Worm (Caenorhabditis elegans) whole organism, L4 larva: ENCODE data around the gene lim-8.

Experiments
- ZK546.5 ChIP-seq, 2 experiments: sonication (generic microtip); optimal IDR thresholded peaks; 2 replicates each; lab custom pipeline; 2017; ENCODE audit warnings: missing biosample characterization in 2 of 2, missing genetic modification characterization in 2 of 2
- ceh-20 ChIP-seq: fragments of 200-800 bp; sonication (Bioruptor generic); IDR thresholded peaks from 2 replicates; pipeline ENCODE4 v1.3.6; 2022; ENCODE audit warnings: missing genetic modification reagents, missing genetic modification characterization, missing compliant biosample characterization
- ceh-62 ChIP-seq: sonication (generic microtip); optimal IDR thresholded peaks from 2 replicates; lab custom pipeline; 2017; ENCODE audit warnings: missing biosample characterization, missing genetic modification characterization
- hlh-11 ChIP-seq: fragments of 200-800 bp; sonication (Bioruptor generic); optimal IDR thresholded peaks from 2 replicates; lab custom pipeline; 2018; ENCODE audit warnings: mild to moderate bottlenecking, missing genetic modification characterization, missing compliant biosample characterization
- mep-1 ChIP-seq: fragments of 150-350 bp; sonication (generic microtip); optimal IDR thresholded peaks from 3 replicates; lab custom pipeline; 2014; ENCODE audit warnings: missing biosample characterization, missing genetic modification characterization
- mxl-2 ChIP-seq: fragments of 200-800 bp; sonication (Bioruptor generic); conservative IDR thresholded peaks from 2 replicates; pipeline ENCODE4 v1.3.6; 2022; ENCODE audit warnings: missing genetic modification reagents, missing genetic modification characterization, missing compliant biosample characterization
- nhr-28 ChIP-seq: fragments of 150-350 bp; optimal IDR thresholded peaks from 2 replicates; lab custom pipeline; 2014; ENCODE audit warnings: missing biosample characterization, missing genetic modification characterization
- nhr-6 ChIP-seq: fragments of 150-350 bp; optimal IDR thresholded peaks from 2 replicates; lab custom pipeline; 2014; ENCODE audit warnings: missing biosample characterization, missing genetic modification characterization
- pha-4 ChIP-seq, 2 experiments: fragments of 150-350 bp in 1 of 2; fragments of 200-800 bp in 1 of 2; sonication (Bioruptor generic) in 1 of 2; IDR thresholded peaks in 1 of 2; optimal IDR thresholded peaks in 1 of 2; 2 replicates each; pipeline versions ENCODE4 v1.3.6 to Lab custom; 2014 to 2022; ENCODE audit warnings: missing genetic modification characterization in 2 of 2, missing genetic modification reagents in 2 of 2, missing biosample characterization in 1 of 2, missing compliant biosample characterization in 1 of 2
- skn-1 ChIP-seq: fragments of 150-350 bp; optimal IDR thresholded peaks from 2 replicates; lab custom pipeline; 2014; ENCODE audit warnings: missing biosample characterization, missing genetic modification characterization
- unc-62 ChIP-seq, 3 experiments: fragments of 150-350 bp in 1 of 3; sonication (generic microtip); optimal IDR thresholded peaks in 2 of 3; peaks in 1 of 3; 1 replicate in 1 of 3; 2 replicates in 2 of 3; lab custom pipeline; 2014 to 2017; ENCODE audit warnings: missing biosample characterization in 3 of 3, missing genetic modification characterization in 3 of 3, missing genetic modification reagents in 3 of 3, missing genotype in 1 of 3
- zag-1 ChIP-seq: fragments of 150-350 bp; optimal IDR thresholded peaks from 2 replicates; lab custom pipeline; 2014; ENCODE audit warnings: missing biosample characterization, missing genetic modification characterization
- zip-2 ChIP-seq: fragments of 150-350 bp; optimal IDR thresholded peaks from 2 replicates; lab custom pipeline; 2014; ENCODE audit warnings: missing biosample characterization, missing genetic modification characterization

ce11 chrIII:6795326-6795725, 7.3 kb upstream of the lim-8 start, which contains the start of gene R05H11.1:
- no peak for TF ChIP-seq mxl-2
- TF ChIP-seq nhr-28, result no peak
- no peak for TF ChIP-seq hlh-11
- TF ChIP-seq skn-1 (tag; lab: Kevin White, UChicago), result no peak
- no peak for TF ChIP-seq pha-4 (GFP tag; IDR thresholded peaks at IDR 0.05; lab: Robert Waterston, UW)
- no peak for TF ChIP-seq pha-4 (tag; optimal IDR thresholded peaks at IDR 0.05; lab: Kevin White, UChicago)
- TF ChIP-seq mep-1, result no peak
- no peak for TF ChIP-seq zag-1 (tag; lab: Kevin White, UChicago)
- no peak for TF ChIP-seq zip-2 (tag; lab: Kevin White, UChicago)
- no peak for TF ChIP-seq ceh-62 (tag; lab: Kevin White, UChicago)
- no peak for TF ChIP-seq nhr-6
- TF ChIP-seq unc-62 (GFP tag; optimal IDR thresholded peaks at IDR 0.05 in 1 of 2; lab: Kevin White, UChicago), result peak in 1 of 2 experiments; percentile 65
- TF ChIP-seq unc-62 (tag; optimal IDR thresholded peaks at IDR 0.05; lab: Kevin White, UChicago), result no peak
- TF ChIP-seq ceh-20, result no peak
- TF ChIP-seq ZK546.5 (tag; optimal IDR thresholded peaks at IDR 0.05; lab: Kevin White, UChicago), result no peak
